Fruit fly (Drosophila melanogaster) whole organism, embryonic: ENCODE results near the gene CG16972.

Source experiments
- Antp ChIP-seq: fragments of 200-800 bp; sonication (Bioruptor generic); optimal IDR thresholded peaks from 3 replicates; lab custom pipeline; 2016; ENCODE audit warnings: missing biosample characterization, missing genetic modification characterization
- Atf3 ChIP-seq: fragments of 200-800 bp; sonication (Bioruptor generic); optimal IDR thresholded peaks from 3 replicates; lab custom pipeline; 2016; ENCODE audit warnings: missing biosample characterization, missing genetic modification characterization
- B-H1 ChIP-seq: fragments of 200-800 bp; sonication (Bioruptor generic); IDR thresholded peaks from 3 replicates; pipeline ENCODE4 v1.3.6; 2022; ENCODE audit warnings: missing biosample characterization, missing genetic modification characterization
- CG1024 ChIP-seq: fragments of 200-800 bp; sonication (Bioruptor generic); IDR thresholded peaks from 2 replicates; pipeline ENCODE4 v1.3.6; 2022; ENCODE audit warnings: missing biosample characterization, missing genetic modification characterization
- CG14050 ChIP-seq: fragments of 200-800 bp; sonication (Bioruptor generic); IDR thresholded peaks from 3 replicates; pipeline ENCODE4 v1.3.6; 2022; ENCODE audit warnings: missing biosample characterization, missing genetic modification characterization
- CG14441 ChIP-seq: fragments of 200-800 bp; sonication (Bioruptor generic); IDR thresholded peaks from 2 replicates; pipeline ENCODE4 v1.3.6; 2022; ENCODE audit warnings: missing biosample characterization, missing genetic modification characterization
- CG1603 ChIP-seq: fragments of 200-800 bp; sonication (Bioruptor generic); optimal IDR thresholded peaks from 2 replicates; lab custom pipeline; 2019; ENCODE audit warnings: missing biosample characterization, mild to moderate bottlenecking, missing genetic modification characterization, moderate library complexity
- CG1647 ChIP-seq: fragments of 200-800 bp; sonication (Bioruptor generic); optimal IDR thresholded peaks from 3 replicates; lab custom pipeline; 2016; ENCODE audit warnings: missing biosample characterization, missing genetic modification characterization
- CG2199 ChIP-seq: fragments of 200-800 bp; sonication (Bioruptor generic); IDR thresholded peaks from 3 replicates; pipeline ENCODE4 v1.3.6; 2022; ENCODE audit warnings: missing biosample characterization, missing genetic modification characterization
- CG2712 ChIP-seq: fragments of 200-800 bp; optimal IDR thresholded peaks from 3 replicates; lab custom pipeline; 2019; ENCODE audit warnings: missing biosample characterization, mild to moderate bottlenecking, missing genetic modification characterization, moderate library complexity
- CG33213 ChIP-seq: fragments of 200-800 bp; sonication (Bioruptor generic); optimal IDR thresholded peaks from 3 replicates; lab custom pipeline; 2016; ENCODE audit warnings: missing biosample characterization, missing genetic modification characterization
- CG34224 ChIP-seq: fragments of 200-800 bp; sonication (Bioruptor generic); IDR thresholded peaks from 3 replicates; pipeline ENCODE4 v1.3.6; 2022; ENCODE audit warnings: missing biosample characterization, missing genetic modification characterization; ENCODE audit not compliant: partially characterized antibody
- CG5245 ChIP-seq: fragments of 200-800 bp; sonication (Bioruptor generic); optimal IDR thresholded peaks from 3 replicates; lab custom pipeline; 2016; ENCODE audit warnings: missing biosample characterization, missing genetic modification characterization
- CG7786 ChIP-seq: fragments of 200-800 bp; sonication (Bioruptor generic); optimal IDR thresholded peaks from 2 replicates; lab custom pipeline; 2016; ENCODE audit warnings: missing biosample characterization, missing genetic modification characterization
- CG9876 ChIP-seq: fragments of 200-800 bp; sonication (Bioruptor generic); optimal IDR thresholded peaks from 2 replicates; lab custom pipeline; 2016; ENCODE audit warnings: missing biosample characterization, missing genetic modification characterization
- CHES-1-like ChIP-seq: fragments of 200-800 bp; sonication (Bioruptor generic); optimal IDR thresholded peaks from 2 replicates; lab custom pipeline; 2016; ENCODE audit warnings: missing biosample characterization, missing genetic modification characterization
- CoRest ChIP-seq: fragments of 200-800 bp; sonication (Bioruptor generic); optimal IDR thresholded peaks from 3 replicates; lab custom pipeline; 2018; ENCODE audit warnings: missing biosample characterization, mild to moderate bottlenecking, missing genetic modification characterization, moderate library complexity
- Dad ChIP-seq: fragments of 200-800 bp; sonication (Bioruptor generic); optimal IDR thresholded peaks from 3 replicates; lab custom pipeline; 2016; ENCODE audit warnings: missing biosample characterization, missing genetic modification characterization
- Drgx ChIP-seq: fragments of 200-800 bp; sonication (Bioruptor generic); IDR thresholded peaks from 2 replicates; pipeline ENCODE4 v1.3.6; 2022; ENCODE audit warnings: missing biosample characterization, missing genetic modification characterization
- H2.0 ChIP-seq: fragments of 200-800 bp; sonication (Bioruptor generic); IDR thresholded peaks from 2 replicates; pipeline ENCODE4 v1.3.6; 2022; ENCODE audit warnings: missing biosample characterization, missing genetic modification characterization
- MBD-R2 ChIP-seq: fragments of 200-800 bp; sonication (Bioruptor generic); IDR thresholded peaks from 2 replicates; pipeline ENCODE4 v1.3.6; 2022; ENCODE audit warnings: missing biosample characterization, missing genetic modification characterization
- Mad ChIP-seq: fragments of 200-800 bp; sonication (Bioruptor generic); optimal IDR thresholded peaks from 2 replicates; lab custom pipeline; 2016; ENCODE audit warnings: missing biosample characterization, missing genetic modification characterization
- Meics ChIP-seq: fragments of 200-800 bp; sonication (Bioruptor generic); optimal IDR thresholded peaks from 2 replicates; lab custom pipeline; 2017; ENCODE audit warnings: missing biosample characterization, mild to moderate bottlenecking, missing genetic modification characterization
- NFAT ChIP-seq: fragments of 200-800 bp; sonication (Bioruptor generic); IDR thresholded peaks from 2 replicates; pipeline ENCODE4 v1.3.6; 2022; ENCODE audit warnings: missing biosample characterization, missing genetic modification characterization
- Rfx ChIP-seq: fragments of 200-800 bp; sonication (Bioruptor generic); IDR thresholded peaks from 2 replicates; pipeline ENCODE4 v1.3.6; 2022; ENCODE audit warnings: missing biosample characterization, missing genetic modification characterization
- Side ChIP-seq: fragments of 200-800 bp; sonication (Bioruptor generic); optimal IDR thresholded peaks from 2 replicates; lab custom pipeline; 2016; ENCODE audit warnings: missing biosample characterization, missing genetic modification characterization
- Sox102F ChIP-seq: fragments of 200-800 bp; sonication (Bioruptor generic); optimal IDR thresholded peaks from 2 replicates; lab custom pipeline; 2018; ENCODE audit warnings: missing biosample characterization, mild to moderate bottlenecking, missing genetic modification characterization, moderate library complexity
- Stat92E ChIP-seq, 3 experiments: fragments of >200 bp in 2 of 3; fragments of 200-800 bp in 1 of 3; sonication (Bioruptor generic) in 1 of 3; optimal IDR thresholded peaks; 2 replicates each; lab custom pipeline; 2017 to 2019; ENCODE audit warnings: missing biosample characterization in 3 of 3, missing genetic modification characterization in 3 of 3, mild to moderate bottlenecking in 1 of 3, moderate library complexity in 1 of 3
- Taf1 ChIP-seq: fragments of 200-800 bp; sonication (Bioruptor generic); IDR thresholded peaks from 2 replicates; pipeline ENCODE4 v1.3.6; 2022; ENCODE audit warnings: missing biosample characterization, missing genetic modification characterization
- abd-A ChIP-seq: fragments of 200-800 bp; sonication (Bioruptor generic); optimal IDR thresholded peaks from 3 replicates; lab custom pipeline; 2019; ENCODE audit warnings: missing biosample characterization, mild to moderate bottlenecking, missing genetic modification characterization, moderate library complexity
- amos ChIP-seq: fragments of 200-800 bp; sonication (Bioruptor generic); IDR thresholded peaks from 2 replicates; pipeline ENCODE4 v1.3.6; 2022; ENCODE audit warnings: missing biosample characterization, missing genetic modification characterization; ENCODE audit not compliant: partially characterized antibody
- ase ChIP-seq: fragments of 200-800 bp; sonication (Bioruptor generic); IDR thresholded peaks from 3 replicates; pipeline ENCODE4 v1.3.6; 2022; ENCODE audit warnings: missing biosample characterization, missing genetic modification characterization
- bab2 ChIP-seq: fragments of 200-800 bp; sonication (Bioruptor generic); optimal IDR thresholded peaks from 2 replicates; lab custom pipeline; 2016; ENCODE audit warnings: missing biosample characterization, missing genetic modification characterization
- cas ChIP-seq: fragments of 200-800 bp; sonication (Bioruptor generic); IDR thresholded peaks from 2 replicates; pipeline ENCODE4 v1.3.6; 2022; ENCODE audit warnings: missing biosample characterization, missing genetic modification characterization
- ci ChIP-seq: fragments of 200-800 bp; sonication (Bioruptor generic); IDR thresholded peaks from 3 replicates; pipeline ENCODE4 v1.3.6; 2022; ENCODE audit warnings: missing biosample characterization, missing genetic modification characterization
- dati ChIP-seq: fragments of 200-800 bp; sonication (Bioruptor generic); IDR thresholded peaks from 2 replicates; pipeline ENCODE4 v1.3.6; 2022; ENCODE audit warnings: missing biosample characterization, missing genetic modification characterization
- dmrt11E ChIP-seq: fragments of 200-800 bp; sonication (Bioruptor generic); optimal IDR thresholded peaks from 3 replicates; lab custom pipeline; 2018; ENCODE audit warnings: missing biosample characterization, mild to moderate bottlenecking, missing genetic modification characterization, moderate library complexity
- ewg ChIP-seq: fragments of 200-800 bp; sonication (Bioruptor generic); optimal IDR thresholded peaks from 3 replicates; lab custom pipeline; 2017; ENCODE audit warnings: mild to moderate bottlenecking, missing biosample characterization, missing genetic modification reagents, missing genetic modification characterization
- eyg ChIP-seq: fragments of 200-800 bp; sonication (Bioruptor generic); optimal IDR thresholded peaks from 3 replicates; lab custom pipeline; 2016; ENCODE audit warnings: missing biosample characterization, missing genetic modification characterization
- gt ChIP-seq: fragments of 200-800 bp; sonication (Bioruptor generic); IDR thresholded peaks from 2 replicates; pipeline ENCODE4 v1.3.6; 2022; ENCODE audit warnings: missing biosample characterization, missing genetic modification characterization
- inv ChIP-seq: fragments of 200-800 bp; sonication (Bioruptor generic); IDR thresholded peaks from 2 replicates; pipeline ENCODE4 v1.3.6; 2022; ENCODE audit warnings: missing biosample characterization, missing genetic modification characterization; ENCODE audit not compliant: partially characterized antibody
- lmd ChIP-seq: fragments of 200-800 bp; sonication (Bioruptor generic); IDR thresholded peaks from 2 replicates; pipeline ENCODE4 v1.3.6; 2022; ENCODE audit warnings: missing biosample characterization, missing genetic modification characterization
- mam ChIP-seq: fragments of 200-800 bp; sonication (Bioruptor generic); optimal IDR thresholded peaks from 3 replicates; lab custom pipeline; 2016; ENCODE audit warnings: missing biosample characterization, missing genetic modification characterization
- pb ChIP-seq: fragments of 200-800 bp; sonication (Bioruptor generic); optimal IDR thresholded peaks from 3 replicates; lab custom pipeline; 2016; ENCODE audit warnings: missing biosample characterization, missing genetic modification characterization
- rib ChIP-seq: fragments of 200-800 bp; sonication (Bioruptor generic); IDR thresholded peaks from 2 replicates; pipeline ENCODE4 v1.3.6; 2022; ENCODE audit warnings: missing biosample characterization, missing genetic modification characterization
- seq ChIP-seq: fragments of 200-800 bp; sonication (Bioruptor generic); IDR thresholded peaks from 2 replicates; pipeline ENCODE4 v1.3.6; 2022; ENCODE audit warnings: missing biosample characterization, missing genetic modification characterization
- slou ChIP-seq: fragments of 200-800 bp; sonication (Bioruptor generic); optimal IDR thresholded peaks from 3 replicates; lab custom pipeline; 2016; ENCODE audit warnings: missing biosample characterization, missing genetic modification characterization
- tin ChIP-seq: fragments of 200-800 bp; sonication (Bioruptor generic); optimal IDR thresholded peaks from 3 replicates; lab custom pipeline; 2016; ENCODE audit warnings: missing biosample characterization, missing genetic modification characterization
- tna ChIP-seq: fragments of 200-800 bp; sonication (Bioruptor generic); IDR thresholded peaks from 2 replicates; pipeline ENCODE4 v1.3.6; 2022; ENCODE audit warnings: missing biosample characterization, missing genetic modification characterization; ENCODE audit not compliant: partially characterized antibody

CG16972 gene

dm6 chr2L:13215640-13216129, 12.6 kb upstream of the CG16972 start:
- peak; percentile 51; the same call in 1 of the 2 replicates for TF ChIP-seq amos (GFP tag; lab: Robert Waterston, UW)
- TF ChIP-seq MBD-R2 (GFP tag; lab: Robert Waterston, UW) = peak; percentile 34; the same call in 1 of the 2 replicates
- TF ChIP-seq B-H1 (GFP tag; lab: Robert Waterston, UW) = peak; percentile 40; the same call in 1 of the 3 replicates
- peak; percentile 50; the same call in 1 of the 2 replicates for TF ChIP-seq CG1024 (GFP tag; lab: Robert Waterston, UW)
- peak; percentile 75 for TF ChIP-seq Antp (GFP tag; lab: Kevin White, UChicago)
- TF ChIP-seq rib (GFP tag; lab: Robert Waterston, UW) = peak; percentile 67
- TF ChIP-seq pb = peak; percentile 42
- peak; percentile 1 for TF ChIP-seq Side (GFP tag; lab: Kevin White, UChicago)
- 0 out of 3 replicates have a peak, but pooled peaks have one; percentile 43 for TF ChIP-seq ase (GFP tag; lab: Robert Waterston, UW)
- peak; percentile 38 for TF ChIP-seq ewg (GFP tag; lab: Kevin White, UChicago)
- TF ChIP-seq mam = peak; percentile 36
- TF ChIP-seq CG33213 = peak; percentile 81
- TF ChIP-seq Atf3 (GFP tag; lab: Kevin White, UChicago) = peak; percentile 21
- TF ChIP-seq CG34224 (GFP tag; lab: Robert Waterston, UW) = peak; percentile 35; the same call in 1 of the 3 replicates
- peak; percentile 68 for TF ChIP-seq cas
- TF ChIP-seq CG5245 (GFP tag; lab: Kevin White, UChicago) = peak; percentile 37
- TF ChIP-seq H2.0 (GFP tag; lab: Robert Waterston, UW) = 0 out of 2 replicates have a peak, but pooled peaks have one; percentile 25
- peak; percentile 36 for TF ChIP-seq CoRest
- TF ChIP-seq Stat92E (GFP tag; optimal IDR thresholded peaks at IDR 0.05; lab: Kevin White, UChicago) = peak in 1 of 3 experiments; percentile 87
- peak; percentile 47 for TF ChIP-seq CG7786 (GFP tag; lab: Kevin White, UChicago)
- TF ChIP-seq lmd (GFP tag; lab: Robert Waterston, UW) = 0 out of 2 replicates have a peak, but pooled peaks have one; percentile 20
- TF ChIP-seq CG9876 (GFP tag; lab: Kevin White, UChicago) = peak; percentile 23
- TF ChIP-seq tna (GFP tag; lab: Robert Waterston, UW) = peak; percentile 55
- peak; percentile 61 for TF ChIP-seq Drgx
- TF ChIP-seq Meics (GFP tag; lab: Kevin White, UChicago) = peak; percentile 50
- peak; percentile 86 for TF ChIP-seq CG2199
- peak; percentile 14 for TF ChIP-seq bab2 (GFP tag; lab: Kevin White, UChicago)
- peak; percentile 56; the same call in 1 of the 2 replicates for TF ChIP-seq Rfx (GFP tag; lab: Robert Waterston, UW)
- 0 out of 3 replicates have a peak, but pooled peaks have one; percentile 16 for TF ChIP-seq CG14050 (GFP tag; lab: Robert Waterston, UW)
- TF ChIP-seq NFAT (GFP tag; lab: Robert Waterston, UW) = peak; percentile 55; the same call in 1 of the 2 replicates
- peak; percentile 46; the same call in 1 of the 2 replicates for TF ChIP-seq Taf1 (GFP tag; lab: Robert Waterston, UW)
- peak; percentile 68 for TF ChIP-seq Dad (GFP tag; lab: Kevin White, UChicago)
- TF ChIP-seq Sox102F (GFP tag; lab: Kevin White, UChicago) = peak; percentile 38
- TF ChIP-seq CG1603 (tag; lab: Kevin White, UChicago) = peak; percentile 46
- TF ChIP-seq CG14441 (GFP tag; lab: Robert Waterston, UW) = peak; percentile 43; the same call in 1 of the 2 replicates
- TF ChIP-seq seq = peak; percentile 46; the same call in 1 of the 2 replicates
- TF ChIP-seq Mad = peak; percentile 70
- TF ChIP-seq tin (GFP tag; lab: Kevin White, UChicago) = peak; percentile 40
- peak; percentile 74 for TF ChIP-seq ci
- peak; percentile 53 for TF ChIP-seq CG2712 (tag; lab: Kevin White, UChicago)
- peak; percentile 26 for TF ChIP-seq slou (GFP tag; lab: Kevin White, UChicago)
- TF ChIP-seq dati = peak; percentile 31; the same call in 1 of the 2 replicates
- TF ChIP-seq gt = peak; percentile 44; the same call in 1 of the 2 replicates
- peak; percentile 76 for TF ChIP-seq abd-A
- TF ChIP-seq CG1647 (GFP tag; lab: Kevin White, UChicago) = peak; percentile 74
- peak; percentile 27 for TF ChIP-seq dmrt11E
- TF ChIP-seq eyg = peak; percentile 55
- peak; percentile 24 for TF ChIP-seq CHES-1-like (GFP tag; lab: Kevin White, UChicago)
- TF ChIP-seq inv (GFP tag; lab: Robert Waterston, UW) = peak; percentile 33; the same call in 1 of the 2 replicates
